Worm (Caenorhabditis elegans): Measurements from ENCODE around the gene cyp-14A2.

DNA sequence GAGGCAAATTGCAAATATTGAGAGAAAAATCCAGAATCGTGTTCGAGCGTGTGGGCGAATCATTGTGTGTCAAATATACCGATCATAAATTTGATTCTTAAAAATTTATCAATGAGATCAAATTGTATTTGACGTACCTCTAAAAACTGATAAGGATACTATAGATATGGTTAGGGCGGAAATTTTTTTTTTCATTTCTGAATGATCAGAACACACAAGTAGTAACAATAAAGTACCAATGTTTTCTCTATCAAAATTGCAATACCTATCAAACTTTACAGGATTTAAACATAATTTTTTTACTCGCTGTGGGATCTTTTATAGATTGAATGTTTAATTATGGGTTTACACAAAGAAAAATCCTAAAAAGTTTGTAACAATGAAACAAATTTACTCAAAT, 37.2 kb downstream of the cyp-14A2 start, which contains the start of gene bgnt-1.5:
- TF ChIP-seq him-1 (tag; optimal IDR thresholded peaks at IDR 0.05) (no peak), W03F9.2 (tag; optimal IDR thresholded peaks at IDR 0.05) (no peak)
